Worm (Caenorhabditis elegans) whole organism, L1 larva: ENCODE results near the gene col-149.
A peak's percentile ranks its signal among the peaks of the same experiment; 100 is the strongest.

Source experiments
- lin-14 ChIP-seq: fragments of 200-800 bp; sonication (Bioruptor generic); optimal IDR thresholded peaks from 2 replicates; lab custom pipeline; 2018; ENCODE audit warnings: mild to moderate bottlenecking, missing genetic modification characterization, moderate library complexity, missing compliant biosample characterization
- nhr-28 ChIP-seq: fragments of 150-350 bp; optimal IDR thresholded peaks from 2 replicates; lab custom pipeline; 2014; ENCODE audit warnings: missing biosample characterization, missing genetic modification characterization

ce11 chrV:10256050-10256449 lies 36.6 kb downstream of the col-149 start, which contains the start of gene nhr-232:
- no peak for TF ChIP-seq nhr-28
- TF ChIP-seq lin-14, result peak; percentile 17
